Worm (Caenorhabditis elegans) whole organism, L2 larva: ENCODE measurements around the gene K11G9.5.

Experiments
- ZK546.5 ChIP-seq: sonication (generic microtip); optimal IDR thresholded peaks from 2 replicates; lab custom pipeline; 2017; ENCODE audit warnings: missing biosample characterization, missing genetic modification characterization
- alr-1 ChIP-seq: fragments of 150-350 bp; optimal IDR thresholded peaks from 2 replicates; lab custom pipeline; 2014; ENCODE audit warnings: missing biosample characterization, missing genetic modification characterization
- elt-3 ChIP-seq: sonication (generic microtip); optimal IDR thresholded peaks from 2 replicates; lab custom pipeline; 2017; ENCODE audit warnings: missing biosample characterization, missing genetic modification characterization
- lin-13 ChIP-seq: fragments of 150-350 bp; optimal IDR thresholded peaks from 2 replicates; lab custom pipeline; 2014; ENCODE audit warnings: missing biosample characterization, missing genetic modification reagents, missing genetic modification characterization
- lin-39 ChIP-seq: fragments of 150-350 bp; optimal IDR thresholded peaks from 2 replicates; lab custom pipeline; 2014; ENCODE audit warnings: missing biosample characterization, missing genetic modification reagents, missing genetic modification characterization
- mab-5 ChIP-seq: fragments of 150-350 bp; optimal IDR thresholded peaks from 2 replicates; lab custom pipeline; 2014; ENCODE audit warnings: missing biosample characterization, missing genetic modification characterization
- nhr-12 ChIP-seq: fragments of 150-350 bp; optimal IDR thresholded peaks from 2 replicates; lab custom pipeline; 2014; ENCODE audit warnings: missing biosample characterization, missing genetic modification characterization
- nhr-237 ChIP-seq: fragments of 150-350 bp; optimal IDR thresholded peaks from 2 replicates; lab custom pipeline; 2014; ENCODE audit warnings: missing biosample characterization, missing genetic modification characterization
- snpc-4 ChIP-seq: fragments of 150-350 bp; optimal IDR thresholded peaks from 2 replicates; lab custom pipeline; 2014; ENCODE audit warnings: missing biosample characterization, missing genetic modification characterization
- zag-1 ChIP-seq: fragments of 150-350 bp; optimal IDR thresholded peaks from 2 replicates; lab custom pipeline; 2014; ENCODE audit warnings: missing biosample characterization, missing genetic modification characterization

ce11 chrV:6736108-6736507 lies 47.8 kb upstream of the K11G9.5 start:
- TF ChIP-seq nhr-12 (tag; lab: Kevin White, UChicago) (no peak), lin-39 (tag; lab: Kevin White, UChicago) (no peak), alr-1 (tag; lab: Kevin White, UChicago) (no peak), mab-5 (tag; lab: Kevin White, UChicago) (no peak), elt-3 (no peak), snpc-4 (tag; lab: Kevin White, UChicago) (no peak), lin-13 (GFP tag; lab: Kevin White, UChicago) (no peak), zag-1 (tag; lab: Kevin White, UChicago) (no peak), ZK546.5 (tag; lab: Kevin White, UChicago) (no peak), nhr-237 (tag; lab: Kevin White, UChicago) (no peak)
